Fruit fly (Drosophila melanogaster) whole organism, wandering third instar larva: ENCODE data around the gene CG5510.

Source experiments
- brk ChIP-seq: fragments of 200-800 bp; sonication (Bioruptor generic); optimal IDR thresholded peaks from 2 replicates; lab custom pipeline; 2016; ENCODE audit warnings: missing biosample characterization, mild to moderate bottlenecking, missing genetic modification characterization
- pan ChIP-seq: fragments of >200 bp; optimal IDR thresholded peaks from 2 replicates; lab custom pipeline; 2017

- TF ChIP-seq pan (lab: Kevin White, UChicago) (no peak), brk (GFP tag; lab: Kevin White, UChicago) (no peak)
These were observed 49.2 kb upstream of the CG5510 start, which contains the start of gene CG17786 for dm6 chr3R:24218565-24218964.
